Fruit fly (Drosophila melanogaster) whole organism, embryonic: ENCODE results near the gene Plod.

Source experiments
- Antp ChIP-seq: fragments of 200-800 bp; sonication (Bioruptor generic); optimal IDR thresholded peaks from 3 replicates; lab custom pipeline; 2016; ENCODE audit warnings: missing biosample characterization, missing genetic modification characterization
- CG1024 ChIP-seq: fragments of 200-800 bp; sonication (Bioruptor generic); IDR thresholded peaks from 2 replicates; pipeline ENCODE4 v1.3.6; 2022; ENCODE audit warnings: missing biosample characterization, missing genetic modification characterization
- CG10267 ChIP-seq: fragments of 200-800 bp; sonication (Bioruptor generic); optimal IDR thresholded peaks from 2 replicates; lab custom pipeline; 2018; ENCODE audit warnings: missing biosample characterization, mild to moderate bottlenecking, missing genetic modification characterization, moderate library complexity
- CG11456 ChIP-seq: fragments of 200-800 bp; sonication (Bioruptor generic); IDR thresholded peaks from 3 replicates; pipeline ENCODE4 v1.3.6; 2022; ENCODE audit warnings: missing biosample characterization, missing genetic modification characterization
- CG11695 ChIP-seq: fragments of 200-800 bp; sonication (Bioruptor generic); IDR thresholded peaks from 3 replicates; pipeline ENCODE4 v1.3.6; 2022; ENCODE audit warnings: missing biosample characterization, missing genetic modification characterization
- CG13424 ChIP-seq: fragments of 200-800 bp; sonication (Bioruptor generic); optimal IDR thresholded peaks from 2 replicates; lab custom pipeline; 2019; ENCODE audit warnings: missing biosample characterization, mild to moderate bottlenecking, missing genetic modification characterization, moderate library complexity
- CG15011 ChIP-seq: fragments of 200-800 bp; sonication (Bioruptor generic); optimal IDR thresholded peaks from 3 replicates; lab custom pipeline; 2018; ENCODE audit warnings: missing biosample characterization, mild to moderate bottlenecking, missing genetic modification characterization
- CG17829 ChIP-seq: fragments of 200-800 bp; optimal IDR thresholded peaks from 2 replicates; lab custom pipeline; 2019; ENCODE audit warnings: missing biosample characterization, mild to moderate bottlenecking, missing genetic modification characterization, moderate library complexity
- CG18011 ChIP-seq: fragments of 200-800 bp; sonication (Bioruptor generic); optimal IDR thresholded peaks from 2 replicates; lab custom pipeline; 2017; ENCODE audit warnings: missing biosample characterization, missing genetic modification characterization, mild to moderate bottlenecking, moderate library complexity, missing genotype
- CG18262 ChIP-seq: fragments of 200-800 bp; optimal IDR thresholded peaks from 3 replicates; lab custom pipeline; 2019; ENCODE audit warnings: missing biosample characterization, mild to moderate bottlenecking, missing genetic modification characterization, moderate library complexity
- CG31224 ChIP-seq: fragments of 200-800 bp; sonication (Bioruptor generic); IDR thresholded peaks from 2 replicates; pipeline ENCODE4 v1.3.6; 2022; ENCODE audit warnings: missing biosample characterization, missing genetic modification characterization
- CG31365 ChIP-seq: fragments of 200-800 bp; sonication (Bioruptor generic); optimal IDR thresholded peaks from 2 replicates; lab custom pipeline; 2018; ENCODE audit warnings: missing biosample characterization, mild to moderate bottlenecking, missing genetic modification characterization
- CG31441 ChIP-seq: fragments of 200-800 bp; sonication (Bioruptor generic); IDR thresholded peaks from 2 replicates; pipeline ENCODE4 v1.3.6; 2022; ENCODE audit warnings: missing biosample characterization, missing genetic modification characterization
- CG34224 ChIP-seq: fragments of 200-800 bp; sonication (Bioruptor generic); IDR thresholded peaks from 3 replicates; pipeline ENCODE4 v1.3.6; 2022; ENCODE audit warnings: missing biosample characterization, missing genetic modification characterization; ENCODE audit not compliant: partially characterized antibody
- CG34422 ChIP-seq: fragments of 200-800 bp; sonication (Bioruptor generic); IDR thresholded peaks from 3 replicates; pipeline ENCODE4 v1.3.6; 2022; ENCODE audit warnings: missing biosample characterization, missing genetic modification characterization
- CG4424 ChIP-seq: fragments of 200-800 bp; sonication (Bioruptor generic); optimal IDR thresholded peaks from 3 replicates; lab custom pipeline; 2016; ENCODE audit warnings: missing biosample characterization, missing genetic modification characterization
- CG6813 ChIP-seq: fragments of 200-800 bp; sonication (Bioruptor generic); optimal IDR thresholded peaks from 2 replicates; lab custom pipeline; 2017; ENCODE audit warnings: missing biosample characterization, missing genetic modification characterization, mild to moderate bottlenecking, moderate library complexity, missing genetic modification reagents
- D19A ChIP-seq: fragments of 200-800 bp; optimal IDR thresholded peaks from 3 replicates; lab custom pipeline; 2019; ENCODE audit warnings: missing biosample characterization, mild to moderate bottlenecking, missing genetic modification characterization, moderate library complexity
- Dp ChIP-seq: fragments of 200-800 bp; sonication (Bioruptor generic); optimal IDR thresholded peaks from 2 replicates; lab custom pipeline; 2018; ENCODE audit warnings: missing biosample characterization, mild to moderate bottlenecking, missing genetic modification characterization, moderate library complexity
- ERR ChIP-seq: fragments of 200-800 bp; sonication (Bioruptor generic); optimal IDR thresholded peaks from 2 replicates; lab custom pipeline; 2016; ENCODE audit warnings: missing biosample characterization, missing genetic modification characterization
- HLH3B ChIP-seq: fragments of 200-800 bp; sonication (Bioruptor generic); IDR thresholded peaks from 2 replicates; pipeline ENCODE4 v1.3.6; 2022; ENCODE audit warnings: missing biosample characterization, missing genetic modification characterization
- Hr51 ChIP-seq, 2 experiments: fragments of 200-800 bp; sonication (Bioruptor generic); optimal IDR thresholded peaks; 2 replicates in 1 of 2; 3 replicates in 1 of 2; lab custom pipeline; 2016 to 2018; ENCODE audit warnings: missing biosample characterization in 2 of 2, missing genetic modification characterization in 2 of 2, mild to moderate bottlenecking in 1 of 2, moderate library complexity in 1 of 2
- PHDP ChIP-seq: fragments of 200-800 bp; sonication (Bioruptor generic); optimal IDR thresholded peaks from 3 replicates; lab custom pipeline; 2018; ENCODE audit warnings: missing biosample characterization, mild to moderate bottlenecking, missing genetic modification characterization, moderate library complexity
- Rx ChIP-seq: fragments of 200-800 bp; sonication (Bioruptor generic); IDR thresholded peaks from 2 replicates; pipeline ENCODE4 v1.3.6; 2022; ENCODE audit warnings: missing biosample characterization, missing genetic modification characterization
- Usf ChIP-seq: fragments of 200-800 bp; sonication (Bioruptor generic); optimal IDR thresholded peaks from 2 replicates; lab custom pipeline; 2017; ENCODE audit warnings: missing genotype, missing biosample characterization, missing genetic modification characterization
- Xrp1 ChIP-seq: fragments of 200-800 bp; sonication (Bioruptor generic); IDR thresholded peaks from 2 replicates; pipeline ENCODE4 v1.3.6; 2022; ENCODE audit warnings: missing biosample characterization, missing genetic modification characterization
- YL-1 ChIP-seq: fragments of 200-800 bp; sonication (Bioruptor generic); optimal IDR thresholded peaks from 3 replicates; lab custom pipeline; 2017; ENCODE audit warnings: missing biosample characterization, mild to moderate bottlenecking, missing genetic modification characterization
- ase ChIP-seq: fragments of 200-800 bp; sonication (Bioruptor generic); IDR thresholded peaks from 3 replicates; pipeline ENCODE4 v1.3.6; 2022; ENCODE audit warnings: missing biosample characterization, missing genetic modification characterization
- az2 ChIP-seq: fragments of 200-800 bp; sonication (Bioruptor generic); optimal IDR thresholded peaks from 3 replicates; lab custom pipeline; 2016; ENCODE audit warnings: missing biosample characterization, missing genetic modification characterization
- bab2 ChIP-seq: fragments of 200-800 bp; sonication (Bioruptor generic); optimal IDR thresholded peaks from 2 replicates; lab custom pipeline; 2016; ENCODE audit warnings: missing biosample characterization, missing genetic modification characterization
- bigmax ChIP-seq: fragments of 200-800 bp; sonication (Bioruptor generic); optimal IDR thresholded peaks from 2 replicates; lab custom pipeline; 2018; ENCODE audit warnings: missing biosample characterization, mild to moderate bottlenecking, missing genetic modification characterization
- bsh ChIP-seq, 2 experiments: fragments of 200-800 bp; sonication (Bioruptor generic); optimal IDR thresholded peaks; 2 replicates each; lab custom pipeline; 2017 to 2018; ENCODE audit warnings: mild to moderate bottlenecking in 2 of 2, missing biosample characterization in 2 of 2, missing genetic modification characterization in 2 of 2, moderate library complexity in 1 of 2
- ci ChIP-seq: fragments of 200-800 bp; sonication (Bioruptor generic); IDR thresholded peaks from 3 replicates; pipeline ENCODE4 v1.3.6; 2022; ENCODE audit warnings: missing biosample characterization, missing genetic modification characterization
- dpn ChIP-seq, 2 experiments: fragments of 200-800 bp; sonication (Bioruptor generic); optimal IDR thresholded peaks; 3 replicates each; lab custom pipeline; 2016; ENCODE audit warnings: missing biosample characterization in 2 of 2, missing genetic modification characterization in 2 of 2
- eve ChIP-seq, 2 experiments: fragments of >200 bp; optimal IDR thresholded peaks; 2 replicates each; lab custom pipeline; 2017; ENCODE audit warnings: missing biosample characterization in 2 of 2, missing genetic modification characterization in 2 of 2
- fd64A ChIP-seq: fragments of 200-800 bp; sonication (Bioruptor generic); optimal IDR thresholded peaks from 3 replicates; lab custom pipeline; 2018; ENCODE audit warnings: missing biosample characterization, mild to moderate bottlenecking, missing genetic modification characterization
- grau ChIP-seq: fragments of 200-800 bp; optimal IDR thresholded peaks from 3 replicates; lab custom pipeline; 2019; ENCODE audit warnings: missing biosample characterization, mild to moderate bottlenecking, missing genetic modification characterization, moderate library complexity
- oc ChIP-seq: fragments of 200-800 bp; sonication (Bioruptor generic); optimal IDR thresholded peaks from 2 replicates; lab custom pipeline; 2018; ENCODE audit warnings: missing biosample characterization, mild to moderate bottlenecking, missing genetic modification characterization, moderate library complexity
- odd ChIP-seq: fragments of 200-800 bp; sonication (Bioruptor generic); optimal IDR thresholded peaks from 2 replicates; lab custom pipeline; 2017; ENCODE audit warnings: missing biosample characterization, mild to moderate bottlenecking, missing genetic modification characterization
- pan ChIP-seq, 4 experiments: fragments of >200 bp in 3 of 4; fragments of 200-800 bp in 1 of 4; sonication (Bioruptor generic) in 1 of 4; optimal IDR thresholded peaks in 3 of 4; IDR thresholded peaks in 1 of 4; 2 replicates each; pipeline versions ENCODE4 v1.3.6 to Lab custom; 2017 to 2022; ENCODE audit warnings: missing biosample characterization in 2 of 4, missing genetic modification characterization in 2 of 4, mixed read lengths in 1 of 4
- phol ChIP-seq: fragments of 200-800 bp; sonication (Bioruptor generic); optimal IDR thresholded peaks from 3 replicates; lab custom pipeline; 2018; ENCODE audit warnings: missing biosample characterization, mild to moderate bottlenecking, missing genetic modification characterization, moderate library complexity
- sd ChIP-seq: fragments of 200-800 bp; sonication (Bioruptor generic); optimal IDR thresholded peaks from 3 replicates; lab custom pipeline; 2018; ENCODE audit warnings: missing biosample characterization, mild to moderate bottlenecking, missing genetic modification characterization, moderate library complexity
- sna ChIP-seq: fragments of 200-800 bp; sonication (Bioruptor generic); IDR thresholded peaks from 2 replicates; pipeline ENCODE4 v1.3.6; 2022; ENCODE audit warnings: missing biosample characterization, missing genetic modification characterization; ENCODE audit not compliant: partially characterized antibody
- stwl ChIP-seq: fragments of 200-800 bp; sonication (Bioruptor generic); optimal IDR thresholded peaks from 3 replicates; lab custom pipeline; 2018; ENCODE audit warnings: missing biosample characterization, mild to moderate bottlenecking, missing genetic modification characterization, moderate library complexity
- ttk ChIP-seq: fragments of 200-800 bp; sonication (Bioruptor generic); IDR thresholded peaks from 2 replicates; pipeline ENCODE4 v2.1.2; 2022; ENCODE audit warnings: missing biosample characterization, missing genetic modification characterization
- vfl ChIP-seq: fragments of 200-800 bp; sonication (Bioruptor generic); optimal IDR thresholded peaks from 2 replicates; lab custom pipeline; 2016; ENCODE audit warnings: missing biosample characterization, missing genetic modification characterization
- zen2 ChIP-seq: fragments of 200-800 bp; sonication (Bioruptor generic); IDR thresholded peaks from 3 replicates; pipeline ENCODE4 v1.3.6; 2022; ENCODE audit warnings: missing biosample characterization, missing genetic modification characterization; ENCODE audit not compliant: partially characterized antibody

Plod gene

DNA sequence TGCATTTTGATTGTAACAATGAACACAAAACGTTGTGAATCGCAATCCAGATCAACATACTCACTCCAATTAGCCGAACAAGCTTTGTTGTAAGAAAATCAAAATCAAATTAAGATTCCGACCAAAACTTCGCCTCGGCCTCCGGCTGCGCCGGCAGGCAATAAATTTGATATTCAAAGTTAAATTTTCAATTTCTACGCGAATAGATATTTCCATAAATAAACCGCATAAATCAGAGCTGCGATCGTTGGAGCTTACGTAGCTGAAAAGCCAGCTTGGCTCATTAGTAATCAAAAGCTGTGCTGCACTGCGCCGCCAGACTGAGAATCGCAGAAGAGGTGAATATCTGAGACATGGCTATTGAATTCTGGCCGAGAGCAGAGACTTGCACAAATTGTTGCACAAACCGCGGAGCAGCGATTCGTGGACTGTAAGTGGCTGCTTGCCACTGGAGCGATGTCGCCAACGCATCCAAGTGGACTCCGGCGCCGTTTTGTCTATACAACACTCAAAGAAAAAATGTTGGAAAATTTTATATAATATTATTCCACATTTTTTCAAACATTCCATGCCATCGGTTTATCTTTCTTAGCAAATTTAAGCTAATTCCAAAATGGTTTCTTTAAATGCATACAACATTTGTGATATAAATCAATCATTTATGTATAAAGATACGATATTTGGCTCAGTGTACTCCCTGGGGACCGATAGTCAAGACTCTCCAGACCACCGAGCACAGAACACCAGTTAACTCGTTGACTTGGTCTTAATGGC lies 57.2 kb downstream of the Plod start:
- TF ChIP-seq eve (GFP tag; optimal IDR thresholded peaks at IDR 0.05; lab: Kevin White, UChicago) (no peak), stwl (no peak), sd (tag; lab: Kevin White, UChicago) (peak; percentile 47), az2 (GFP tag; lab: Kevin White, UChicago) (peak; percentile 27), phol (peak; percentile 65), fd64A (GFP tag; lab: Kevin White, UChicago) (no peak), CG11456 (GFP tag; lab: Robert Waterston, UW) (no peak), grau (tag; lab: Kevin White, UChicago) (peak; percentile 49), D19A (tag; lab: Kevin White, UChicago) (peak; percentile 58), ci (peak; percentile 78), PHDP (tag; lab: Kevin White, UChicago) (peak; percentile 38), Hr51 (GFP tag; optimal IDR thresholded peaks at IDR 0.05; lab: Kevin White, UChicago) (peak in 1 of 2 experiments; percentile 65), CG6813 (GFP tag; lab: Kevin White, UChicago) (peak; percentile 29), CG31441 (GFP tag; lab: Robert Waterston, UW) (peak; percentile 70), pan (optimal IDR thresholded peaks at IDR 0.05; lab: Kevin White, UChicago) (no peak), pan (GFP tag; optimal IDR thresholded peaks at IDR 0.05 in 1 of 2, IDR thresholded peaks at IDR 0.05 in 1 of 2) (peak in 1 of 2 experiments; percentile 52), CG11695 (GFP tag; lab: Robert Waterston, UW) (peak; percentile 57; the same call in 2 of the 3 replicates), CG1024 (GFP tag; lab: Robert Waterston, UW) (no peak), CG18262 (tag; lab: Kevin White, UChicago) (peak; percentile 70), ase (no peak), dpn (GFP tag; optimal IDR thresholded peaks at IDR 0.05; lab: Kevin White, UChicago) (peak in 1 of 2 experiments; percentile 19), Rx (GFP tag; lab: Robert Waterston, UW) (no peak), oc (tag; lab: Kevin White, UChicago) (peak; percentile 1), CG31224 (GFP tag; lab: Robert Waterston, UW) (no peak), ERR (no peak), bab2 (no peak), CG31365 (no peak), vfl (GFP tag; lab: Kevin White, UChicago) (no peak), zen2 (GFP tag; lab: Robert Waterston, UW) (no peak), bsh (GFP tag; optimal IDR thresholded peaks at IDR 0.05; lab: Kevin White, UChicago) (peak; percentile 64 to 80), bigmax (GFP tag; lab: Kevin White, UChicago) (no peak), Xrp1 (GFP tag; lab: Robert Waterston, UW) (0 out of 2 replicates have a peak, but pooled peaks have one; percentile 49), CG13424 (tag; lab: Kevin White, UChicago) (peak; percentile 46), HLH3B (GFP tag; lab: Robert Waterston, UW) (0 out of 2 replicates have a peak, but pooled peaks have one; percentile 34), odd (GFP tag; lab: Kevin White, UChicago) (peak; percentile 15), Antp (no peak), Dp (no peak), ttk (GFP tag; lab: Robert Waterston, UW) (0 out of 2 replicates have a peak, but pooled peaks have one; percentile 31), CG18011 (GFP tag; lab: Kevin White, UChicago) (no peak), CG10267 (tag; lab: Kevin White, UChicago) (peak; percentile 52), CG17829 (tag; lab: Kevin White, UChicago) (peak; percentile 51), CG15011 (GFP tag; lab: Kevin White, UChicago) (no peak), YL-1 (GFP tag; lab: Kevin White, UChicago) (no peak), CG34422 (GFP tag; lab: Robert Waterston, UW) (no peak), CG34224 (GFP tag; lab: Robert Waterston, UW) (no peak), CG4424 (GFP tag; lab: Kevin White, UChicago) (peak; percentile 47), sna (GFP tag; lab: Robert Waterston, UW) (no peak), Usf (GFP tag; lab: Kevin White, UChicago) (no peak)
